Fruit fly (Drosophila melanogaster): ENCODE results near the gene Vha16-3.

DNA sequence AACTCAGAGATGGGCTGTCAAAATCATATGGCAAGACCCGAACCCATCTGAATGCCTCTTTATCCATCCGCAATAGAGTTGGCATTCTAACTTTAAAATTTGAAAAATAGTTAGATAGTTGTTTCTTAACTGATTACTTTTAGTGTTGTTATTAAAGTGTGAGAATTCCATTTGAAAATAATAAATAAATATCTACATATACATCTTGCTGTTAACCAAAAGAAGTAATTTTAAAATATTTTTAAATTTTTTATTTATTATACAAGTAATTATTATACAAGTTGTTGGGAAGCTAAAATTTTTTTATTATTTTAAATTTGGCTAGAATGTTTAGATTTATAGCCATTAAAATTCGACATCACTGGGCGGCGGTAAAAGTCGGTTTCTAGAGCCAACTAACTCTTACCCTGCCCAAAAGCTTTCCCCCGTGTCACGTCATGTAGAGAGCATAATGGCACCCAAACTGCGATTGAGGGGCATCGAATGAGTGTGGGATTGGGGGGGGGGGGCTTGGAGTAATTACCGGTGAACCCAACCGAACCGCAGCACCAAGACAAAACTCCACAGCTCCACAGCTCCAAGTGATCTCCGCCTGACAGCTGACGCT is 29.5 kb upstream of the Vha16-3 start:
- TF ChIP-seq Abd-B (GFP tag; optimal IDR thresholded peaks at IDR 0.05) (no peak), sv (GFP tag; optimal IDR thresholded peaks at IDR 0.05) (no peak), lola (GFP tag; optimal IDR thresholded peaks at IDR 0.05) (no peak)
